In the genomic region with DNA sequence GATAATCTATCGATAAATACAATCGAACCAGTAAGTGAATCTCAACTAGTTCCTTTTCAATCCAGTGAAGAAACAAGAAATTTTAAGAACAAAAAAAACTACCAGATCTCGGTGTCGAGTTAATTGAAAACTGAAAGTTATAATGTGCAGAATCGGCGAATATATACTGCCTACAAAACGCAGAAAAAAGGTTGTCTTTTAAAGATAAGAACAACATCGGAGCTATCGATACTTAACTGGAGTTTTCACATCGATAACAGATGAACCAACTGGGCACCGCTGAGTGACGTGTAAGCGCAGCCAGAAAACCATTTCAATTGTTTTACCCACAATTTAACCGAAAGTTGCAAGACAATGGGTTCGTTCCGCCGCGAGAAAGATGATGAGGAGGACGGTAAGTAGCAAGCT, we compare ENCODE assay signal across 1 fruit fly cellular context.
TF ChIP-seq lines count a peak whose summit lies in the region.

A gene (plus strand): TSS at position 259 of the 408 bp plus-strand sequence.

TF ChIP-seq in whole organism, embryonic, 481 proteins besides CTCF, POLR2A, EP300 and RAD21 (continued from another document):
- TF ChIP-seq zfh2 (GFP tag; optimal IDR thresholded peaks at IDR 0.05; lab: Kevin White, UChicago) (peak; percentile 2), yki (optimal IDR thresholded peaks at IDR 0.05; lab: Kevin White, UChicago) (no peak), Blimp-1 (GFP tag; optimal IDR thresholded peaks at IDR 0.05; lab: Kevin White, UChicago) (no peak), Deaf1 (tag; optimal IDR thresholded peaks at IDR 0.05; lab: Kevin White, UChicago) (no peak), CG10274 (GFP tag; optimal IDR thresholded peaks at IDR 0.05; lab: Kevin White, UChicago) (no peak), Rfx (GFP tag; IDR thresholded peaks at IDR 0.05; lab: Robert Waterston, UW) (no peak), CG42726 (GFP tag; IDR thresholded peaks at IDR 0.05; lab: Robert Waterston, UW; ENCODE audit: partially characterized antibody) (peak; percentile 34; the same call in 1 of the 2 replicates), Pdp1 (GFP tag; optimal IDR thresholded peaks at IDR 0.05; lab: Kevin White, UChicago) (peak in 1 of 2 experiments; percentile 40), gem (tag; optimal IDR thresholded peaks at IDR 0.05; lab: Kevin White, UChicago) (no peak), ara (GFP tag; IDR thresholded peaks at IDR 0.05; lab: Robert Waterston, UW) (no peak), crc (GFP tag; optimal IDR thresholded peaks at IDR 0.05; lab: Kevin White, UChicago) (no peak), nerfin-2 (GFP tag; IDR thresholded peaks at IDR 0.05; lab: Robert Waterston, UW; ENCODE audit: partially characterized antibody) (peak; percentile 79), CG13287 (GFP tag; IDR thresholded peaks at IDR 0.05; lab: Robert Waterston, UW; ENCODE audit: partially characterized antibody) (peak; percentile 98), sd (tag; optimal IDR thresholded peaks at IDR 0.05; lab: Kevin White, UChicago) (no peak), CG16813 (GFP tag; IDR thresholded peaks at IDR 0.05; lab: Robert Waterston, UW; ENCODE audit: partially characterized antibody) (peak; percentile 88), CG11093 (GFP tag; IDR thresholded peaks at IDR 0.05; lab: Robert Waterston, UW) (no peak), nmo (GFP tag; optimal IDR thresholded peaks at IDR 0.05; lab: Kevin White, UChicago) (peak; percentile 53), CG30403 (GFP tag; optimal IDR thresholded peaks at IDR 0.05; lab: Kevin White, UChicago) (no peak), B-H1 (GFP tag; IDR thresholded peaks at IDR 0.05; lab: Robert Waterston, UW) (no peak), Ssrp (tag; optimal IDR thresholded peaks at IDR 0.05; lab: Kevin White, UChicago) (no peak), CG18262 (tag; optimal IDR thresholded peaks at IDR 0.05; lab: Kevin White, UChicago) (no peak), slp2 (GFP tag; optimal IDR thresholded peaks at IDR 0.05; lab: Kevin White, UChicago) (no peak), Med (GFP tag; lab: Kevin White, UChicago) (peak; percentile 79), CG8478 (optimal IDR thresholded peaks at IDR 0.05; lab: Kevin White, UChicago) (no peak), gfzf (GFP tag; optimal IDR thresholded peaks at IDR 0.05; lab: Kevin White, UChicago) (peak; percentile 28), CG34224 (GFP tag; IDR thresholded peaks at IDR 0.05; lab: Robert Waterston, UW; ENCODE audit: partially characterized antibody) (peak; percentile 95), CG4424 (GFP tag; optimal IDR thresholded peaks at IDR 0.05; lab: Kevin White, UChicago) (peak; percentile 10), CG3995 (GFP tag; optimal IDR thresholded peaks at IDR 0.05; lab: Kevin White, UChicago) (no peak), CG15479 (GFP tag; optimal IDR thresholded peaks at IDR 0.05; lab: Kevin White, UChicago) (no peak), rib (GFP tag; IDR thresholded peaks at IDR 0.05; lab: Robert Waterston, UW) (no peak), CG11085 (GFP tag; IDR thresholded peaks at IDR 0.05; lab: Robert Waterston, UW) (no peak), inv (GFP tag; IDR thresholded peaks at IDR 0.05; lab: Robert Waterston, UW; ENCODE audit: partially characterized antibody) (peak; percentile 85), CG17829 (tag; optimal IDR thresholded peaks at IDR 0.05; lab: Kevin White, UChicago) (peak; percentile 36), CG14014 (GFP tag; IDR thresholded peaks at IDR 0.05; lab: Robert Waterston, UW) (no peak), Atf3 (GFP tag; optimal IDR thresholded peaks at IDR 0.05; lab: Kevin White, UChicago) (no peak), CG18599 (GFP tag; optimal IDR thresholded peaks at IDR 0.05; lab: Kevin White, UChicago) (no peak), pita (GFP tag; optimal IDR thresholded peaks at IDR 0.05; lab: Kevin White, UChicago) (no peak), Dip2 (GFP tag; IDR thresholded peaks at IDR 0.05; lab: Robert Waterston, UW) (no peak), CG7357 (GFP tag; IDR thresholded peaks at IDR 0.05; lab: Robert Waterston, UW) (no peak), dimm (GFP tag; IDR thresholded peaks at IDR 0.05; lab: Robert Waterston, UW) (no peak), exex (tag; optimal IDR thresholded peaks at IDR 0.05; lab: Kevin White, UChicago) (no peak), fd102C (GFP tag; optimal IDR thresholded peaks at IDR 0.05; lab: Kevin White, UChicago) (no peak), CG14667 (GFP tag; IDR thresholded peaks at IDR 0.05; lab: Robert Waterston, UW) (no peak), ATbp (GFP tag; optimal IDR thresholded peaks at IDR 0.05; lab: Kevin White, UChicago) (no peak), chn (GFP tag; optimal IDR thresholded peaks at IDR 0.05; lab: Kevin White, UChicago) (no peak), tup (GFP tag; optimal IDR thresholded peaks at IDR 0.05; lab: Kevin White, UChicago) (no peak)
TF ChIP-seq in whole organism, embryonic: peak in this region for 80.
